In the genomic region with DNA sequence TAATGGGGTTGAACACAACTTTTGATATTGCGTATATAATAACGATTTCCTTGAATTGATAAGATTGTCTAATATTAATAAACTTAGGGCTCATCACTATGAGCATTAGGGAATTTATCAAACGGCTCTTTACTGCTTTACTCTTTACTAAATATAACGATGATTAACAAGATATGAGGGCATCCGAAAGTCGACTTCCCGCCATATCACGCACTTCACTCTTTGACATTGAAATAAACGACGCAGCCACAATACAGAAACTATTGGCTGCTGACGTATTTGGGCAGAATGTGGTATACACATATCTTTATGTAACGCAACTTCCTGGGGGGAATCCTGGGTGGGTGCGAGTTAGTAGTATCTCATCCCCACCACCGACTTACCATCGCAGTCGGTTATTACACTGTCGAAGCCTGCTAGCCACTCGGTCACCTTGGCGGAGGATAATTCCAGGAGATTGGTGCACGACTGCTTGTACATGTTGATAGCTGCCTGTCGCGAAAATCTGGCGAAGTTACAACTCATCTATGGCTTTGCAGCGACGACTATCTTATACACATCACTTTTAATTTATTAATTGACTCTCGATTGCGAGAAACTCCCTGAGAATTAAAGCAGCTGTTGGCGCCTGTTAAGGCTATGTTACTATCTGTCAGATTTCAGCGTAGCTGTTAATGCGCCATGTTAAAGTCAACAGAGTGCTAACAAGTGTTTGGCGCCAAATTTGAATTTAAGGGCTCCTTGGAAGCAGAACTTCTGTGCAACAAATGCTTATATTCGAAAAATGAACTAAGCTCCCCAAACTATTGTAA, we compare ENCODE assay signal across 1 fruit fly cellular context.
TF ChIP-seq lines count a peak whose summit lies in the region.

Gene CG5567, minus strand, starts transcription at position 653 of the 812 bp plus-strand sequence.

TF ChIP-seq in whole organism, embryonic, 481 proteins besides CTCF, POLR2A, EP300 and RAD21 (continued from another document and continues in another):
- peak; percentile 9 for TF ChIP-seq CG17359 (tag; optimal IDR thresholded peaks at IDR 0.05; lab: Kevin White, UChicago)
- TF ChIP-seq gcm2 (GFP tag; optimal IDR thresholded peaks at IDR 0.05; lab: Kevin White, UChicago) = no peak
- no peak for TF ChIP-seq CG2875 (GFP tag; optimal IDR thresholded peaks at IDR 0.05; lab: Kevin White, UChicago)
- no peak; the same call in 1 of the 2 replicates for TF ChIP-seq seq (GFP tag; IDR thresholded peaks at IDR 0.05; lab: Robert Waterston, UW)
- no peak for TF ChIP-seq tll (GFP tag; optimal IDR thresholded peaks at IDR 0.05; lab: Kevin White, UChicago)
- TF ChIP-seq CG18764 (GFP tag; optimal IDR thresholded peaks at IDR 0.05; lab: Kevin White, UChicago) = no peak
- no peak for TF ChIP-seq jing (GFP tag; optimal IDR thresholded peaks at IDR 0.05; lab: Kevin White, UChicago)
- TF ChIP-seq sens-2 (GFP tag; IDR thresholded peaks at IDR 0.05; lab: Robert Waterston, UW) = no peak
- TF ChIP-seq CG8281 (tag; optimal IDR thresholded peaks at IDR 0.05; lab: Kevin White, UChicago) = no peak
- peak; percentile 34; the same call in 1 of the 2 replicates for TF ChIP-seq CG32532 (GFP tag; IDR thresholded peaks at IDR 0.05; lab: Robert Waterston, UW)
- TF ChIP-seq CG4404 (GFP tag; IDR thresholded peaks at IDR 0.05; lab: Robert Waterston, UW) = no peak
- no peak for TF ChIP-seq tup (GFP tag; optimal IDR thresholded peaks at IDR 0.05; lab: Kevin White, UChicago)
- no peak for TF ChIP-seq MTF-1 (GFP tag; optimal IDR thresholded peaks at IDR 0.05; lab: Kevin White, UChicago; ENCODE audit: borderline replicate concordance)
- peak; percentile 30 for TF ChIP-seq Fer3 (tag; optimal IDR thresholded peaks at IDR 0.05; lab: Kevin White, UChicago)
- TF ChIP-seq toy (GFP tag; IDR thresholded peaks at IDR 0.05; lab: Robert Waterston, UW) = no peak
- TF ChIP-seq dmrt99B (tag; optimal IDR thresholded peaks at IDR 0.05; lab: Kevin White, UChicago) = no peak
- peak; percentile 95 for TF ChIP-seq kah (GFP tag; optimal IDR thresholded peaks at IDR 0.05; lab: Kevin White, UChicago)
- peak; percentile 22 for TF ChIP-seq CG13775 (GFP tag; optimal IDR thresholded peaks at IDR 0.05; lab: Kevin White, UChicago)
- no peak for TF ChIP-seq Blimp-1 (GFP tag; optimal IDR thresholded peaks at IDR 0.05; lab: Kevin White, UChicago)
- TF ChIP-seq crol (GFP tag; IDR thresholded peaks at IDR 0.05; lab: Robert Waterston, UW) = no peak
- TF ChIP-seq Dll (GFP tag; IDR thresholded peaks at IDR 0.05; lab: Robert Waterston, UW; ENCODE audit: partially characterized antibody) = no peak
- no peak for TF ChIP-seq Hmx (GFP tag; optimal IDR thresholded peaks at IDR 0.05; lab: Kevin White, UChicago)
- no peak for TF ChIP-seq pb (GFP tag; optimal IDR thresholded peaks at IDR 0.05; lab: Kevin White, UChicago)
- no peak for TF ChIP-seq fd64A (GFP tag; optimal IDR thresholded peaks at IDR 0.05; lab: Kevin White, UChicago)
- no peak for TF ChIP-seq chif (GFP tag; optimal IDR thresholded peaks at IDR 0.05; lab: Kevin White, UChicago)
- no peak for TF ChIP-seq caup (GFP tag; optimal IDR thresholded peaks at IDR 0.05; lab: Kevin White, UChicago; ENCODE audit: severe bottlenecking)
- no peak for TF ChIP-seq H2.0 (GFP tag; IDR thresholded peaks at IDR 0.05; lab: Robert Waterston, UW)
- TF ChIP-seq HHEX (GFP tag; optimal IDR thresholded peaks at IDR 0.05; lab: Kevin White, UChicago) = no peak
- no peak for TF ChIP-seq pnt (GFP tag; optimal IDR thresholded peaks at IDR 0.05; lab: Kevin White, UChicago)
- no peak for TF ChIP-seq Mes4 (GFP tag; optimal IDR thresholded peaks at IDR 0.05; lab: Kevin White, UChicago)
- TF ChIP-seq ERR (GFP tag; optimal IDR thresholded peaks at IDR 0.05; lab: Kevin White, UChicago) = peak; percentile 80
- TF ChIP-seq CG17186 (GFP tag; optimal IDR thresholded peaks at IDR 0.05; lab: Kevin White, UChicago) = no peak
- TF ChIP-seq CG42726 (GFP tag; IDR thresholded peaks at IDR 0.05; lab: Robert Waterston, UW; ENCODE audit: partially characterized antibody) = no peak
- TF ChIP-seq E2f1 (GFP tag; IDR thresholded peaks at IDR 0.05; lab: Robert Waterston, UW) = no peak
- TF ChIP-seq CG17328 (GFP tag; IDR thresholded peaks at IDR 0.05; lab: Robert Waterston, UW) = no peak
- no peak for TF ChIP-seq insv (GFP tag; optimal IDR thresholded peaks at IDR 0.05; lab: Kevin White, UChicago)
- TF ChIP-seq CG8924 (tag; optimal IDR thresholded peaks at IDR 0.05; lab: Kevin White, UChicago) = no peak
- TF ChIP-seq Lim3 (GFP tag; IDR thresholded peaks at IDR 0.05; lab: Robert Waterston, UW) = no peak
- TF ChIP-seq Hr51 (GFP tag; optimal IDR thresholded peaks at IDR 0.05; lab: Kevin White, UChicago) = peak in 1 of 2 experiments; percentile 10
- TF ChIP-seq eve (GFP tag; optimal IDR thresholded peaks at IDR 0.05; lab: Kevin White, UChicago) = no peak
- TF ChIP-seq CG31388 (GFP tag; optimal IDR thresholded peaks at IDR 0.05; lab: Kevin White, UChicago) = no peak
- TF ChIP-seq ranshi (GFP tag; IDR thresholded peaks at IDR 0.05; lab: Robert Waterston, UW) = peak; percentile 38; the same call in 1 of the 2 replicates
- TF ChIP-seq rib (GFP tag; IDR thresholded peaks at IDR 0.05; lab: Robert Waterston, UW) = 0 out of 2 replicates have a peak, but pooled peaks have one; percentile 21
- no peak for TF ChIP-seq sisA (GFP tag; IDR thresholded peaks at IDR 0.05; lab: Robert Waterston, UW)
- no peak for TF ChIP-seq zen2 (GFP tag; IDR thresholded peaks at IDR 0.05; lab: Robert Waterston, UW; ENCODE audit: partially characterized antibody)
- TF ChIP-seq lov (optimal IDR thresholded peaks at IDR 0.05; lab: Kevin White, UChicago) = no peak
- no peak for TF ChIP-seq lov (GFP tag; IDR thresholded peaks at IDR 0.05; lab: Robert Waterston, UW)
- TF ChIP-seq tin (GFP tag; optimal IDR thresholded peaks at IDR 0.05; lab: Kevin White, UChicago) = no peak
- TF ChIP-seq CG11456 (GFP tag; IDR thresholded peaks at IDR 0.05; lab: Robert Waterston, UW) = no peak
- no peak for TF ChIP-seq tap (tag; optimal IDR thresholded peaks at IDR 0.05; lab: Kevin White, UChicago)
- no peak for TF ChIP-seq mld (GFP tag; IDR thresholded peaks at IDR 0.05; lab: Robert Waterston, UW; ENCODE audit: partially characterized antibody)
- no peak for TF ChIP-seq btn (GFP tag; optimal IDR thresholded peaks at IDR 0.05; lab: Kevin White, UChicago)
- peak; percentile 24; the same call in 1 of the 2 replicates for TF ChIP-seq Adf1 (GFP tag; IDR thresholded peaks at IDR 0.05; lab: Robert Waterston, UW)
- TF ChIP-seq CG34422 (GFP tag; IDR thresholded peaks at IDR 0.05; lab: Robert Waterston, UW) = no peak
- TF ChIP-seq amos (GFP tag; IDR thresholded peaks at IDR 0.05; lab: Robert Waterston, UW; ENCODE audit: partially characterized antibody) = no peak
- no peak for TF ChIP-seq CG43689 (GFP tag; IDR thresholded peaks at IDR 0.05; lab: Robert Waterston, UW)
- TF ChIP-seq onecut (GFP tag; IDR thresholded peaks at IDR 0.05; lab: Robert Waterston, UW) = no peak
- no peak for TF ChIP-seq CG4360 (GFP tag; IDR thresholded peaks at IDR 0.05; lab: Robert Waterston, UW)
- TF ChIP-seq HmgZ (tag; optimal IDR thresholded peaks at IDR 0.05; lab: Kevin White, UChicago) = peak; percentile 22
- no peak for TF ChIP-seq bab2 (GFP tag; optimal IDR thresholded peaks at IDR 0.05; lab: Kevin White, UChicago)
- no peak for TF ChIP-seq CG11723 (GFP tag; optimal IDR thresholded peaks at IDR 0.05; lab: Kevin White, UChicago)
- no peak for TF ChIP-seq ab (GFP tag; optimal IDR thresholded peaks at IDR 0.05; lab: Kevin White, UChicago)
- TF ChIP-seq ato (GFP tag; IDR thresholded peaks at IDR 0.05; lab: Robert Waterston, UW; ENCODE audit: partially characterized antibody) = no peak
- peak; percentile 82 for TF ChIP-seq sens (GFP tag; lab: Kevin White, UChicago)
- TF ChIP-seq CG14014 (GFP tag; IDR thresholded peaks at IDR 0.05; lab: Robert Waterston, UW) = 0 out of 2 replicates have a peak, but pooled peaks have one; percentile 20
- no peak for TF ChIP-seq Elba2 (GFP tag; optimal IDR thresholded peaks at IDR 0.05; lab: Kevin White, UChicago)
- TF ChIP-seq Gug (GFP tag; IDR thresholded peaks at IDR 0.05; lab: Robert Waterston, UW) = no peak
- no peak for TF ChIP-seq CG7745 (tag; optimal IDR thresholded peaks at IDR 0.05; lab: Kevin White, UChicago)
- TF ChIP-seq ara (GFP tag; IDR thresholded peaks at IDR 0.05; lab: Robert Waterston, UW) = no peak
- TF ChIP-seq CG11247 (GFP tag; IDR thresholded peaks at IDR 0.05; lab: Robert Waterston, UW) = no peak
- no peak for TF ChIP-seq trem (tag; optimal IDR thresholded peaks at IDR 0.05; lab: Kevin White, UChicago)
- TF ChIP-seq CG10147 (GFP tag; optimal IDR thresholded peaks at IDR 0.05; lab: Kevin White, UChicago) = no peak
- no peak for TF ChIP-seq Fer2 (tag; optimal IDR thresholded peaks at IDR 0.05; lab: Kevin White, UChicago)
- no peak for TF ChIP-seq Awh (GFP tag; IDR thresholded peaks at IDR 0.05; lab: Robert Waterston, UW)
- no peak for TF ChIP-seq CG15514 (GFP tag; optimal IDR thresholded peaks at IDR 0.05; lab: Kevin White, UChicago)
- no peak for TF ChIP-seq vfl (GFP tag; optimal IDR thresholded peaks at IDR 0.05; lab: Kevin White, UChicago)
- no peak for TF ChIP-seq CG10565 (GFP tag; optimal IDR thresholded peaks at IDR 0.05; lab: Kevin White, UChicago)
- TF ChIP-seq sc (optimal IDR thresholded peaks at IDR 0.05; lab: Kevin White, UChicago) = no peak
- no peak for TF ChIP-seq sc (GFP tag; optimal IDR thresholded peaks at IDR 0.05; lab: Kevin White, UChicago)
- no peak for TF ChIP-seq repo (GFP tag; optimal IDR thresholded peaks at IDR 0.05; lab: Kevin White, UChicago)
- TF ChIP-seq Abd-B (GFP tag; optimal IDR thresholded peaks at IDR 0.05; lab: Kevin White, UChicago) = no peak
- no peak for TF ChIP-seq Scr (GFP tag; IDR thresholded peaks at IDR 0.05; lab: Robert Waterston, UW; ENCODE audit: partially characterized antibody)
- no peak for TF ChIP-seq CG2889 (GFP tag; IDR thresholded peaks at IDR 0.05; lab: Robert Waterston, UW)
- no peak for TF ChIP-seq Rx (GFP tag; IDR thresholded peaks at IDR 0.05; lab: Robert Waterston, UW)
- peak; percentile 85 for TF ChIP-seq scrt (GFP tag; optimal IDR thresholded peaks at IDR 0.05; lab: Kevin White, UChicago)
- no peak for TF ChIP-seq CG10209 (GFP tag; optimal IDR thresholded peaks at IDR 0.05; lab: Kevin White, UChicago)
- TF ChIP-seq CG1024 (GFP tag; IDR thresholded peaks at IDR 0.05; lab: Robert Waterston, UW) = no peak
- TF ChIP-seq pzg (GFP tag; optimal IDR thresholded peaks at IDR 0.05; lab: Kevin White, UChicago) = peak; percentile 30
- peak; percentile 87 for TF ChIP-seq Med (GFP tag; lab: Kevin White, UChicago)
- TF ChIP-seq CG9932 (GFP tag; IDR thresholded peaks at IDR 0.05; lab: Robert Waterston, UW) = no peak
- TF ChIP-seq zen (tag; optimal IDR thresholded peaks at IDR 0.05; lab: Kevin White, UChicago) = no peak
- peak; percentile 61; the same call in 1 of the 2 replicates for TF ChIP-seq CG32767 (GFP tag; IDR thresholded peaks at IDR 0.05; lab: Robert Waterston, UW)
- TF ChIP-seq hb (GFP tag; IDR thresholded peaks at IDR 0.05; lab: Robert Waterston, UW; ENCODE audit: partially characterized antibody) = no peak
- TF ChIP-seq grau (tag; optimal IDR thresholded peaks at IDR 0.05; lab: Kevin White, UChicago) = peak; percentile 28
- TF ChIP-seq p53 (GFP tag; optimal IDR thresholded peaks at IDR 0.05; lab: Kevin White, UChicago) = no peak
- no peak for TF ChIP-seq Optix (GFP tag; IDR thresholded peaks at IDR 0.05; lab: Robert Waterston, UW)
- peak; percentile 14 for TF ChIP-seq CoRest (tag; optimal IDR thresholded peaks at IDR 0.05; lab: Kevin White, UChicago)
- TF ChIP-seq MESR4 (GFP tag; optimal IDR thresholded peaks at IDR 0.05; lab: Kevin White, UChicago) = peak; percentile 74
- peak; percentile 14 for TF ChIP-seq CG12155 (GFP tag; optimal IDR thresholded peaks at IDR 0.05; lab: Kevin White, UChicago)
- TF ChIP-seq lmd (GFP tag; IDR thresholded peaks at IDR 0.05; lab: Robert Waterston, UW) = peak; percentile 17; the same call in 1 of the 2 replicates
- no peak for TF ChIP-seq Mrtf (GFP tag; IDR thresholded peaks at IDR 0.05; lab: Robert Waterston, UW)
- TF ChIP-seq unc-4 (GFP tag; IDR thresholded peaks at IDR 0.05; lab: Robert Waterston, UW; ENCODE audit: partially characterized antibody) = 0 out of 2 replicates have a peak, but pooled peaks have one; percentile 21
- TF ChIP-seq CG11695 (GFP tag; IDR thresholded peaks at IDR 0.05; lab: Robert Waterston, UW) = peak; percentile 46; the same call in 1 of the 3 replicates
- TF ChIP-seq tna (GFP tag; IDR thresholded peaks at IDR 0.05; lab: Robert Waterston, UW; ENCODE audit: partially characterized antibody) = no peak
- peak; percentile 41 for TF ChIP-seq CHES-1-like (GFP tag; optimal IDR thresholded peaks at IDR 0.05; lab: Kevin White, UChicago)
- no peak for TF ChIP-seq Dip2 (GFP tag; IDR thresholded peaks at IDR 0.05; lab: Robert Waterston, UW)
- TF ChIP-seq CG13894 (tag; optimal IDR thresholded peaks at IDR 0.05; lab: Kevin White, UChicago) = peak; percentile 16
- no peak for TF ChIP-seq Hey (tag; optimal IDR thresholded peaks at IDR 0.05; lab: Kevin White, UChicago)
- no peak for TF ChIP-seq kni (GFP tag; optimal IDR thresholded peaks at IDR 0.05; lab: Kevin White, UChicago)
- no peak for TF ChIP-seq Chrac-16 (GFP tag; optimal IDR thresholded peaks at IDR 0.05; lab: Kevin White, UChicago)
- peak; percentile 10 for TF ChIP-seq CG7928 (GFP tag; optimal IDR thresholded peaks at IDR 0.05; lab: Kevin White, UChicago)
- TF ChIP-seq CG12104 (GFP tag; optimal IDR thresholded peaks at IDR 0.05; lab: Kevin White, UChicago) = no peak
- peak; percentile 36 for TF ChIP-seq sug (tag; optimal IDR thresholded peaks at IDR 0.05; lab: Kevin White, UChicago)
- TF ChIP-seq PHDP (tag; optimal IDR thresholded peaks at IDR 0.05; lab: Kevin White, UChicago) = no peak
- no peak for TF ChIP-seq bigmax (GFP tag; optimal IDR thresholded peaks at IDR 0.05; lab: Kevin White, UChicago)
- TF ChIP-seq psq (GFP tag; optimal IDR thresholded peaks at IDR 0.05; lab: Kevin White, UChicago) = no peak
- TF ChIP-seq CG9797 (GFP tag; optimal IDR thresholded peaks at IDR 0.05; lab: Kevin White, UChicago) = no peak
- TF ChIP-seq nerfin-2 (GFP tag; IDR thresholded peaks at IDR 0.05; lab: Robert Waterston, UW; ENCODE audit: partially characterized antibody) = no peak
- TF ChIP-seq ac (GFP tag; optimal IDR thresholded peaks at IDR 0.05; lab: Kevin White, UChicago) = no peak
- no peak for TF ChIP-seq CG6654 (GFP tag; optimal IDR thresholded peaks at IDR 0.05; lab: Kevin White, UChicago)
- TF ChIP-seq pros (GFP tag; optimal IDR thresholded peaks at IDR 0.05; lab: Kevin White, UChicago) = no peak
- TF ChIP-seq HLH54F (GFP tag; optimal IDR thresholded peaks at IDR 0.05; lab: Kevin White, UChicago) = peak; percentile 19
- no peak for TF ChIP-seq bowl (GFP tag; IDR thresholded peaks at IDR 0.05; lab: Robert Waterston, UW)
- TF ChIP-seq trh (GFP tag; optimal IDR thresholded peaks at IDR 0.05; lab: Kevin White, UChicago) = no peak
- no peak for TF ChIP-seq CG1647 (GFP tag; optimal IDR thresholded peaks at IDR 0.05; lab: Kevin White, UChicago)
